Fruit fly (Drosophila melanogaster) whole organism, embryonic: Measurements from ENCODE around the gene CG11771.
A peak's percentile ranks its signal among the peaks of the same experiment; 100 is the strongest.

Experiments
- Aef1 ChIP-seq: fragments of 200-800 bp; sonication (Bioruptor generic); IDR thresholded peaks from 3 replicates; pipeline ENCODE4 v1.3.6; 2022; ENCODE audit warnings: missing biosample characterization, missing genetic modification characterization
- Atf6 ChIP-seq: fragments of 200-800 bp; sonication (Bioruptor generic); IDR thresholded peaks from 2 replicates; pipeline ENCODE4 v1.3.6; 2022; ENCODE audit warnings: missing biosample characterization, missing genetic modification characterization
- Blimp-1 ChIP-seq: fragments of 200-800 bp; sonication (Bioruptor generic); optimal IDR thresholded peaks from 3 replicates; lab custom pipeline; 2018; ENCODE audit warnings: missing biosample characterization, missing genetic modification characterization, mild to moderate bottlenecking, moderate library complexity, missing genetic modification reagents
- CG10147 ChIP-seq: fragments of 200-800 bp; sonication (Bioruptor generic); optimal IDR thresholded peaks from 2 replicates; lab custom pipeline; 2019; ENCODE audit warnings: missing biosample characterization, mild to moderate bottlenecking, missing genetic modification characterization, moderate library complexity
- CG12219 ChIP-seq: fragments of 200-800 bp; sonication (Bioruptor generic); optimal IDR thresholded peaks from 3 replicates; lab custom pipeline; 2018; ENCODE audit warnings: missing biosample characterization, mild to moderate bottlenecking, missing genetic modification characterization
- CG1233 ChIP-seq: fragments of 200-800 bp; sonication (Bioruptor generic); optimal IDR thresholded peaks from 4 replicates; lab custom pipeline; 2018; ENCODE audit warnings: missing biosample characterization, mild to moderate bottlenecking, missing genetic modification characterization
- CG13624 ChIP-seq: fragments of 200-800 bp; sonication (Bioruptor generic); optimal IDR thresholded peaks from 2 replicates; lab custom pipeline; 2016; ENCODE audit warnings: missing biosample characterization, missing genetic modification characterization
- CG16815 ChIP-seq: fragments of 200-800 bp; sonication (Bioruptor generic); optimal IDR thresholded peaks from 3 replicates; lab custom pipeline; 2017; ENCODE audit warnings: missing biosample characterization, mild to moderate bottlenecking, missing genetic modification characterization
- CG18619 ChIP-seq: fragments of 200-800 bp; sonication (Bioruptor generic); optimal IDR thresholded peaks from 3 replicates; lab custom pipeline; 2017; ENCODE audit warnings: missing biosample characterization, mild to moderate bottlenecking, missing genetic modification characterization
- CG31365 ChIP-seq: fragments of 200-800 bp; sonication (Bioruptor generic); optimal IDR thresholded peaks from 2 replicates; lab custom pipeline; 2018; ENCODE audit warnings: missing biosample characterization, mild to moderate bottlenecking, missing genetic modification characterization
- CG32772 ChIP-seq: fragments of 200-800 bp; sonication (Bioruptor generic); IDR thresholded peaks from 2 replicates; pipeline ENCODE4 v1.3.6; 2022; ENCODE audit warnings: missing biosample characterization, missing genetic modification characterization
- CG3726 ChIP-seq: fragments of 200-800 bp; sonication (Bioruptor generic); IDR thresholded peaks from 3 replicates; pipeline ENCODE4, ENCODE4 v1.3.6; 2022; ENCODE audit warnings: missing biosample characterization, missing genetic modification characterization
- CG4328 ChIP-seq: fragments of 200-800 bp; sonication (Bioruptor generic); optimal IDR thresholded peaks from 3 replicates; lab custom pipeline; 2017; ENCODE audit warnings: missing biosample characterization, missing genetic modification reagents, missing genetic modification characterization
- CG4404 ChIP-seq: fragments of 200-800 bp; sonication (Bioruptor generic); IDR thresholded peaks from 2 replicates; pipeline ENCODE4 v1.3.6; 2022; ENCODE audit warnings: missing biosample characterization, missing genetic modification characterization
- CG5180 ChIP-seq: fragments of 200-800 bp; sonication (Bioruptor generic); optimal IDR thresholded peaks from 3 replicates; lab custom pipeline; 2017; ENCODE audit warnings: missing biosample characterization, missing genetic modification characterization, mild to moderate bottlenecking, moderate library complexity, missing genetic modification reagents
- CG7786 ChIP-seq: fragments of 200-800 bp; sonication (Bioruptor generic); optimal IDR thresholded peaks from 2 replicates; lab custom pipeline; 2016; ENCODE audit warnings: missing biosample characterization, missing genetic modification characterization
- CG9437 ChIP-seq: fragments of 200-800 bp; sonication (Bioruptor generic); optimal IDR thresholded peaks from 2 replicates; lab custom pipeline; 2018; ENCODE audit warnings: missing biosample characterization, mild to moderate bottlenecking, missing genetic modification characterization
- D19B ChIP-seq: fragments of 200-800 bp; sonication (Bioruptor generic); optimal IDR thresholded peaks from 2 replicates; lab custom pipeline; 2017; ENCODE audit warnings: missing biosample characterization, mild to moderate bottlenecking, missing genetic modification characterization
- Dek ChIP-seq: fragments of 200-800 bp; sonication (Bioruptor generic); optimal IDR thresholded peaks from 3 replicates; lab custom pipeline; 2019; ENCODE audit warnings: missing biosample characterization, mild to moderate bottlenecking, missing genetic modification characterization, moderate library complexity
- Dp ChIP-seq: fragments of 200-800 bp; sonication (Bioruptor generic); optimal IDR thresholded peaks from 2 replicates; lab custom pipeline; 2018; ENCODE audit warnings: missing biosample characterization, mild to moderate bottlenecking, missing genetic modification characterization, moderate library complexity
- Hr3 ChIP-seq: fragments of 200-800 bp; sonication (Bioruptor generic); optimal IDR thresholded peaks from 3 replicates; lab custom pipeline; 2016; ENCODE audit warnings: missing biosample characterization, missing genetic modification characterization
- Neu2 ChIP-seq: fragments of 200-800 bp; sonication (Bioruptor generic); optimal IDR thresholded peaks from 3 replicates; lab custom pipeline; 2016; ENCODE audit warnings: missing biosample characterization, missing genetic modification characterization, borderline replicate concordance
- NfI ChIP-seq: fragments of 200-800 bp; sonication (Bioruptor generic); optimal IDR thresholded peaks from 3 replicates; lab custom pipeline; 2018; ENCODE audit warnings: missing biosample characterization, mild to moderate bottlenecking, missing genetic modification characterization, moderate library complexity
- Sox100B ChIP-seq: fragments of 200-800 bp; sonication (Bioruptor generic); optimal IDR thresholded peaks from 3 replicates; lab custom pipeline; 2018; ENCODE audit warnings: missing biosample characterization, mild to moderate bottlenecking, missing genetic modification characterization
- Spps ChIP-seq: fragments of 200-800 bp; sonication (Bioruptor generic); optimal IDR thresholded peaks from 2 replicates; lab custom pipeline; 2018; ENCODE audit warnings: missing biosample characterization, mild to moderate bottlenecking, missing genetic modification characterization
- YL-1 ChIP-seq: fragments of 200-800 bp; sonication (Bioruptor generic); optimal IDR thresholded peaks from 3 replicates; lab custom pipeline; 2017; ENCODE audit warnings: missing biosample characterization, mild to moderate bottlenecking, missing genetic modification characterization
- al ChIP-seq: fragments of 200-800 bp; sonication (Bioruptor generic); IDR thresholded peaks from 2 replicates; pipeline ENCODE4 v1.3.6; 2022; ENCODE audit warnings: missing biosample characterization, missing genetic modification characterization
- amos ChIP-seq: fragments of 200-800 bp; sonication (Bioruptor generic); IDR thresholded peaks from 2 replicates; pipeline ENCODE4 v1.3.6; 2022; ENCODE audit warnings: missing biosample characterization, missing genetic modification characterization; ENCODE audit not compliant: partially characterized antibody
- ci ChIP-seq: fragments of 200-800 bp; sonication (Bioruptor generic); IDR thresholded peaks from 3 replicates; pipeline ENCODE4 v1.3.6; 2022; ENCODE audit warnings: missing biosample characterization, missing genetic modification characterization
- crp ChIP-seq, 2 experiments: fragments of 200-800 bp; sonication (Bioruptor generic); optimal IDR thresholded peaks; 2 replicates in 1 of 2; 3 replicates in 1 of 2; lab custom pipeline; 2017; ENCODE audit warnings: missing biosample characterization in 2 of 2, missing genetic modification characterization in 2 of 2, mild to moderate bottlenecking in 1 of 2, moderate library complexity in 1 of 2
- jigr1 ChIP-seq: fragments of 200-800 bp; sonication (Bioruptor generic); IDR thresholded peaks from 3 replicates; pipeline ENCODE4 v1.3.6; 2022; ENCODE audit warnings: missing biosample characterization, missing genetic modification characterization
- odd ChIP-seq: fragments of 200-800 bp; sonication (Bioruptor generic); optimal IDR thresholded peaks from 2 replicates; lab custom pipeline; 2017; ENCODE audit warnings: missing biosample characterization, mild to moderate bottlenecking, missing genetic modification characterization
- pum ChIP-seq: fragments of 200-800 bp; sonication (Bioruptor generic); optimal IDR thresholded peaks from 2 replicates; lab custom pipeline; 2016; ENCODE audit warnings: missing biosample characterization, missing genetic modification characterization
- row ChIP-seq: fragments of 200-800 bp; sonication (Bioruptor generic); IDR thresholded peaks from 3 replicates; pipeline ENCODE4 v1.3.6; 2022; ENCODE audit warnings: missing biosample characterization, missing genetic modification characterization
- scrt ChIP-seq: fragments of 200-800 bp; sonication (Bioruptor generic); optimal IDR thresholded peaks from 2 replicates; lab custom pipeline; 2018; ENCODE audit warnings: missing biosample characterization, mild to moderate bottlenecking, missing genetic modification characterization, moderate library complexity
- slbo ChIP-seq: fragments of 200-800 bp; sonication (Bioruptor generic); IDR thresholded peaks from 2 replicates; pipeline ENCODE4 v1.3.6; 2022; ENCODE audit warnings: missing biosample characterization, missing genetic modification characterization
- sob ChIP-seq: fragments of 200-800 bp; sonication (Bioruptor generic); IDR thresholded peaks from 2 replicates; pipeline ENCODE4 v1.3.6; 2022; ENCODE audit warnings: missing biosample characterization, missing genetic modification characterization
- tgo ChIP-seq: fragments of 200-800 bp; sonication (Bioruptor generic); IDR thresholded peaks from 3 replicates; pipeline ENCODE4 v1.3.6; 2022; ENCODE audit warnings: missing biosample characterization, missing genetic modification characterization
- tup ChIP-seq: fragments of 200-800 bp; sonication (Bioruptor generic); optimal IDR thresholded peaks from 2 replicates; lab custom pipeline; 2016; ENCODE audit warnings: missing biosample characterization, mild to moderate bottlenecking, missing genetic modification characterization, moderate library complexity

The CG11771 gene

DNA sequence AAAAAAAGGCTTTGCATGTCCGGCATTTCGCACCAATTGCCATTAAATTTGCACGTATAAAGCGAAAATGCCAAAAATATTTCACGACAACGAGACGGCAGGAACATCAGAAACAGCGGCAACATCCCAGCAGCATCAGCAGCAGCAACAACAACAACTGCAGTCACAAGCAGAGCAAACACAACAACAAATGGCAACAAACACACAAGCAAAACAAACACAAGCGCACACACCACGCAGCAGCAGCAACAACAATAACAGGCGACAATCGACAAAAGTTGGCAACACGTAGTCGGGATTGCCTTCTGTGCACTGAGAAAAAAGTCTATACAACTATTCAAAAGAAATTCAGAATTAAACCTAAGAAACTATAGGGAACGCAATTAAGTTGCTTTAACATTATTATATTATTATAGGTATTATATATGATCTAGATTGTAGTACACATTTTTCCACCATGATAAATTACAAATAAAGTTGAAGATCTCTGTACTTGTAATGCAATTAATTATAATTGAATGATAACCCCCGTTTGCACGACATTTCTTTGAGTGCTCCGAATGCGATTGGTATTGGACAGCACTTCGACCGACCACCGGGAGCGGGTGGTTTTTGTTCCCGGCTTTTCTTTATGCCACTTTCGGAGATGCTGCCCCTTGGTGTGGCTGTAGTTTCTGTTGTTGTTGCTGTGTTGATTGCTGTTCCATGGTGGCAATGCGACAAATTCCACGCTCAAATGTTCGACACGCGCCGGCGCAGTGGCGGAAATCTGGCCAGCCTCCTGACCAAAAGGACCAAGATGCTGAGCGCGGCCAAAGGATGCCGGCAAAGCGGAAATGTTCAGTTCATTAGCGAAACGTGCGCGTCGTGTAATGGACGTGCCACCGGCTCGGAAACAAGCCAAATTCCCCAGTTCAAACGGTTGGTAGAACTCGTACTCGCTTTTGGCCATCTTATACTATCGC, 52.0 kb downstream of the CG11771 start, which contains the start of gene tnc (continued):
- TF ChIP-seq CG18619 (GFP tag; lab: Kevin White, UChicago) (peak; percentile 49), Blimp-1 (GFP tag; lab: Kevin White, UChicago) (peak; percentile 47), tgo (0 out of 3 replicates have a peak, but pooled peaks have one; percentile 20), CG10147 (GFP tag; lab: Kevin White, UChicago) (peak; percentile 31), scrt (GFP tag; lab: Kevin White, UChicago) (peak; percentile 67), CG9437 (peak; percentile 27), Sox100B (GFP tag; lab: Kevin White, UChicago) (peak; percentile 61), CG5180 (GFP tag; lab: Kevin White, UChicago) (peak; percentile 97), D19B (GFP tag; lab: Kevin White, UChicago) (peak; percentile 15), Dp (GFP tag; lab: Kevin White, UChicago) (no peak), YL-1 (GFP tag; lab: Kevin White, UChicago) (no peak), crp (GFP tag; optimal IDR thresholded peaks at IDR 0.05; lab: Kevin White, UChicago) (no peak), row (GFP tag; lab: Robert Waterston, UW) (peak; percentile 75), CG1233 (GFP tag; lab: Kevin White, UChicago) (peak; percentile 4), CG3726 (GFP tag; lab: Robert Waterston, UW) (no peak), Hr3 (GFP tag; lab: Kevin White, UChicago) (peak; percentile 44), ci (no peak), jigr1 (peak; percentile 25; the same call in 1 of the 3 replicates), CG13624 (GFP tag; lab: Kevin White, UChicago) (no peak), CG7786 (GFP tag; lab: Kevin White, UChicago) (no peak), Atf6 (GFP tag; lab: Robert Waterston, UW) (0 out of 2 replicates have a peak, but pooled peaks have one; percentile 11), Neu2 (GFP tag; lab: Kevin White, UChicago) (no peak), CG16815 (peak; percentile 38), NfI (GFP tag; lab: Kevin White, UChicago) (peak; percentile 42), CG4328 (peak; percentile 38), al (GFP tag; lab: Robert Waterston, UW) (peak; percentile 6; the same call in 1 of the 2 replicates), pum (no peak), CG12219 (GFP tag; lab: Kevin White, UChicago) (peak; percentile 12), CG4404 (GFP tag; lab: Robert Waterston, UW) (peak; percentile 19; the same call in 1 of the 2 replicates), Aef1 (peak; percentile 30; the same call in 1 of the 3 replicates), odd (GFP tag; lab: Kevin White, UChicago) (peak; percentile 4), sob (GFP tag; lab: Robert Waterston, UW) (no peak), Spps (tag; lab: Kevin White, UChicago) (no peak), CG32772 (GFP tag; lab: Robert Waterston, UW) (0 out of 2 replicates have a peak, but pooled peaks have one; percentile 23), Dek (tag; lab: Kevin White, UChicago) (peak; percentile 51), CG31365 (tag; lab: Kevin White, UChicago) (no peak), tup (GFP tag; lab: Kevin White, UChicago) (no peak), amos (GFP tag; lab: Robert Waterston, UW) (no peak), slbo (peak; percentile 53)
